Fruit fly (Drosophila melanogaster) whole organism, embryonic: Measurements from ENCODE around the gene Ir67c.

ENCODE experiments used
- ATbp ChIP-seq: fragments of 200-800 bp; sonication (Bioruptor generic); optimal IDR thresholded peaks from 2 replicates; lab custom pipeline; 2017; ENCODE audit warnings: missing biosample characterization, mild to moderate bottlenecking, missing genetic modification characterization, missing genetic modification reagents
- Asciz ChIP-seq: fragments of 200-800 bp; sonication (Bioruptor generic); optimal IDR thresholded peaks from 2 replicates; lab custom pipeline; 2017; ENCODE audit warnings: missing biosample characterization, mild to moderate bottlenecking, missing genetic modification characterization, missing genetic modification reagents
- B-H1 ChIP-seq: fragments of 200-800 bp; sonication (Bioruptor generic); IDR thresholded peaks from 3 replicates; pipeline ENCODE4 v1.3.6; 2022; ENCODE audit warnings: missing biosample characterization, missing genetic modification characterization
- CG10267 ChIP-seq: fragments of 200-800 bp; sonication (Bioruptor generic); optimal IDR thresholded peaks from 2 replicates; lab custom pipeline; 2018; ENCODE audit warnings: missing biosample characterization, mild to moderate bottlenecking, missing genetic modification characterization, moderate library complexity
- CG10274 ChIP-seq: fragments of 200-800 bp; sonication (Bioruptor generic); optimal IDR thresholded peaks from 3 replicates; lab custom pipeline; 2017; ENCODE audit warnings: missing biosample characterization, mild to moderate bottlenecking, missing genetic modification characterization
- CG12071 ChIP-seq: fragments of 200-800 bp; sonication (Bioruptor generic); optimal IDR thresholded peaks from 3 replicates; lab custom pipeline; 2018; ENCODE audit warnings: missing biosample characterization, mild to moderate bottlenecking, missing genetic modification characterization
- CG12236 ChIP-seq: fragments of 200-800 bp; sonication (Bioruptor generic); optimal IDR thresholded peaks from 2 replicates; lab custom pipeline; 2016; ENCODE audit warnings: missing biosample characterization, missing genetic modification characterization
- CG12659 ChIP-seq: fragments of 200-800 bp; sonication (Bioruptor generic); optimal IDR thresholded peaks from 3 replicates; lab custom pipeline; 2017; ENCODE audit warnings: mild to moderate bottlenecking, missing biosample characterization, missing genetic modification reagents, missing genetic modification characterization
- CG17612 ChIP-seq: fragments of 200-800 bp; sonication (Bioruptor generic); IDR thresholded peaks from 2 replicates; pipeline ENCODE4 v1.3.6; 2022; ENCODE audit warnings: missing biosample characterization, missing genetic modification characterization
- CG18599 ChIP-seq: fragments of 200-800 bp; sonication (Bioruptor generic); optimal IDR thresholded peaks from 3 replicates; lab custom pipeline; 2017; ENCODE audit warnings: missing biosample characterization, missing genetic modification characterization, mild to moderate bottlenecking, moderate library complexity, missing genetic modification reagents
- CG18764 ChIP-seq: fragments of 200-800 bp; sonication (Bioruptor generic); optimal IDR thresholded peaks from 3 replicates; lab custom pipeline; 2016; ENCODE audit warnings: missing biosample characterization, missing genetic modification characterization
- CG2129 ChIP-seq: fragments of 200-800 bp; sonication (Bioruptor generic); IDR thresholded peaks from 2 replicates; pipeline ENCODE4 v1.3.6; 2022; ENCODE audit warnings: missing biosample characterization, missing genetic modification characterization; ENCODE audit not compliant: partially characterized antibody
- CG2712 ChIP-seq: fragments of 200-800 bp; optimal IDR thresholded peaks from 3 replicates; lab custom pipeline; 2019; ENCODE audit warnings: missing biosample characterization, mild to moderate bottlenecking, missing genetic modification characterization, moderate library complexity
- CG2875 ChIP-seq: fragments of 200-800 bp; sonication (Bioruptor generic); optimal IDR thresholded peaks from 2 replicates; lab custom pipeline; 2017; ENCODE audit warnings: missing biosample characterization, mild to moderate bottlenecking, missing genetic modification characterization, missing genetic modification reagents
- CG8924 ChIP-seq: fragments of 200-800 bp; optimal IDR thresholded peaks from 3 replicates; lab custom pipeline; 2019; ENCODE audit warnings: missing biosample characterization, mild to moderate bottlenecking, missing genetic modification characterization, moderate library complexity
- CG9817 ChIP-seq: fragments of 200-800 bp; sonication (Bioruptor generic); optimal IDR thresholded peaks from 2 replicates; lab custom pipeline; 2018; ENCODE audit warnings: missing biosample characterization, mild to moderate bottlenecking, missing genetic modification characterization, moderate library complexity
- CkIIα-i1 ChIP-seq: fragments of 200-800 bp; sonication (Bioruptor generic); IDR thresholded peaks from 2 replicates; pipeline ENCODE4 v1.3.6; 2022; ENCODE audit warnings: missing biosample characterization, missing genetic modification characterization
- CoRest ChIP-seq: fragments of 200-800 bp; sonication (Bioruptor generic); optimal IDR thresholded peaks from 3 replicates; lab custom pipeline; 2018; ENCODE audit warnings: missing biosample characterization, mild to moderate bottlenecking, missing genetic modification characterization, moderate library complexity
- Dad ChIP-seq: fragments of 200-800 bp; sonication (Bioruptor generic); optimal IDR thresholded peaks from 3 replicates; lab custom pipeline; 2016; ENCODE audit warnings: missing biosample characterization, missing genetic modification characterization
- Fer2 ChIP-seq: fragments of 200-800 bp; sonication (Bioruptor generic); optimal IDR thresholded peaks from 2 replicates; lab custom pipeline; 2018; ENCODE audit warnings: missing biosample characterization, mild to moderate bottlenecking, missing genetic modification characterization, moderate library complexity
- HLH54F ChIP-seq: fragments of 200-800 bp; sonication (Bioruptor generic); optimal IDR thresholded peaks from 3 replicates; lab custom pipeline; 2016; ENCODE audit warnings: missing biosample characterization, missing genetic modification characterization
- Hey ChIP-seq: fragments of 200-800 bp; sonication (Bioruptor generic); optimal IDR thresholded peaks from 3 replicates; lab custom pipeline; 2018; ENCODE audit warnings: missing biosample characterization, mild to moderate bottlenecking, missing genetic modification characterization
- Hr3 ChIP-seq: fragments of 200-800 bp; sonication (Bioruptor generic); optimal IDR thresholded peaks from 3 replicates; lab custom pipeline; 2016; ENCODE audit warnings: missing biosample characterization, missing genetic modification characterization
- Meics ChIP-seq: fragments of 200-800 bp; sonication (Bioruptor generic); optimal IDR thresholded peaks from 2 replicates; lab custom pipeline; 2017; ENCODE audit warnings: missing biosample characterization, mild to moderate bottlenecking, missing genetic modification characterization
- Myb ChIP-seq: fragments of 200-800 bp; sonication (Bioruptor generic); optimal IDR thresholded peaks from 2 replicates; lab custom pipeline; 2016; ENCODE audit warnings: missing biosample characterization, missing genetic modification characterization
- NK7.1 ChIP-seq: fragments of 200-800 bp; sonication (Bioruptor generic); optimal IDR thresholded peaks from 3 replicates; lab custom pipeline; 2016; ENCODE audit warnings: missing biosample characterization, missing genetic modification characterization
- Oli ChIP-seq: fragments of 200-800 bp; sonication (Bioruptor generic); optimal IDR thresholded peaks from 2 replicates; lab custom pipeline; 2018; ENCODE audit warnings: missing biosample characterization, mild to moderate bottlenecking, missing genetic modification characterization, moderate library complexity
- Ravus ChIP-seq: fragments of 200-800 bp; sonication (Bioruptor generic); IDR thresholded peaks from 2 replicates; pipeline ENCODE4 v1.3.6; 2022; ENCODE audit warnings: missing biosample characterization, missing genetic modification characterization
- Side ChIP-seq: fragments of 200-800 bp; sonication (Bioruptor generic); optimal IDR thresholded peaks from 2 replicates; lab custom pipeline; 2016; ENCODE audit warnings: missing biosample characterization, missing genetic modification characterization
- TFAM ChIP-seq: fragments of 200-800 bp; sonication (Bioruptor generic); optimal IDR thresholded peaks from 2 replicates; lab custom pipeline; 2017; ENCODE audit warnings: missing biosample characterization, missing genetic modification characterization, inconsistent platforms
- Tbp ChIP-seq: fragments of >200 bp; optimal IDR thresholded peaks from 2 replicates; lab custom pipeline; 2018; ENCODE audit warnings: missing biosample characterization, missing genetic modification characterization
- Vsx1 ChIP-seq: fragments of 200-800 bp; sonication (Bioruptor generic); optimal IDR thresholded peaks from 2 replicates; lab custom pipeline; 2017; ENCODE audit warnings: missing biosample characterization, mild to moderate bottlenecking, missing genetic modification characterization, missing genetic modification reagents
- Xrp1 ChIP-seq: fragments of 200-800 bp; sonication (Bioruptor generic); IDR thresholded peaks from 2 replicates; pipeline ENCODE4 v1.3.6; 2022; ENCODE audit warnings: missing biosample characterization, missing genetic modification characterization
- ase ChIP-seq: fragments of 200-800 bp; sonication (Bioruptor generic); IDR thresholded peaks from 3 replicates; pipeline ENCODE4 v1.3.6; 2022; ENCODE audit warnings: missing biosample characterization, missing genetic modification characterization
- bab2 ChIP-seq: fragments of 200-800 bp; sonication (Bioruptor generic); optimal IDR thresholded peaks from 2 replicates; lab custom pipeline; 2016; ENCODE audit warnings: missing biosample characterization, missing genetic modification characterization
- dimm ChIP-seq: fragments of 200-800 bp; sonication (Bioruptor generic); IDR thresholded peaks from 2 replicates; pipeline ENCODE4 v1.3.6; 2022; ENCODE audit warnings: missing biosample characterization, missing genetic modification characterization
- dmrt11E ChIP-seq: fragments of 200-800 bp; sonication (Bioruptor generic); optimal IDR thresholded peaks from 3 replicates; lab custom pipeline; 2018; ENCODE audit warnings: missing biosample characterization, mild to moderate bottlenecking, missing genetic modification characterization, moderate library complexity
- dpn ChIP-seq, 2 experiments: fragments of 200-800 bp; sonication (Bioruptor generic); optimal IDR thresholded peaks; 3 replicates each; lab custom pipeline; 2016; ENCODE audit warnings: missing biosample characterization in 2 of 2, missing genetic modification characterization in 2 of 2
- ems ChIP-seq: fragments of 200-800 bp; sonication (Bioruptor generic); optimal IDR thresholded peaks from 3 replicates; lab custom pipeline; 2016; ENCODE audit warnings: missing biosample characterization, missing genetic modification characterization
- exex ChIP-seq: fragments of 200-800 bp; sonication (Bioruptor generic); optimal IDR thresholded peaks from 4 replicates; lab custom pipeline; 2018; ENCODE audit warnings: missing biosample characterization, mild to moderate bottlenecking, missing genetic modification characterization, moderate library complexity
- fd3F ChIP-seq: fragments of 200-800 bp; sonication (Bioruptor generic); optimal IDR thresholded peaks from 2 replicates; lab custom pipeline; 2018; ENCODE audit warnings: missing biosample characterization, mild to moderate bottlenecking, missing genetic modification characterization, moderate library complexity
- fd64A ChIP-seq: fragments of 200-800 bp; sonication (Bioruptor generic); optimal IDR thresholded peaks from 3 replicates; lab custom pipeline; 2018; ENCODE audit warnings: missing biosample characterization, mild to moderate bottlenecking, missing genetic modification characterization
- insv ChIP-seq, 2 experiments: fragments of 200-800 bp; sonication (Bioruptor generic); optimal IDR thresholded peaks; 3 replicates each; lab custom pipeline; 2016 to 2018; ENCODE audit warnings: missing biosample characterization in 2 of 2, missing genetic modification characterization in 2 of 2
- jing ChIP-seq: fragments of 200-800 bp; sonication (Bioruptor generic); optimal IDR thresholded peaks from 2 replicates; lab custom pipeline; 2018; ENCODE audit warnings: missing biosample characterization, mild to moderate bottlenecking, missing genetic modification characterization
- mirr ChIP-seq: fragments of 200-800 bp; sonication (Bioruptor generic); optimal IDR thresholded peaks from 3 replicates; lab custom pipeline; 2018; ENCODE audit warnings: missing biosample characterization, mild to moderate bottlenecking, missing genetic modification characterization
- nmo ChIP-seq: fragments of 200-800 bp; sonication (Bioruptor generic); optimal IDR thresholded peaks from 2 replicates; lab custom pipeline; 2018; ENCODE audit warnings: missing biosample characterization, mild to moderate bottlenecking, missing genetic modification characterization, moderate library complexity
- pho ChIP-seq: fragments of 200-800 bp; sonication (Bioruptor generic); optimal IDR thresholded peaks from 2 replicates; lab custom pipeline; 2016; ENCODE audit warnings: missing biosample characterization, missing genetic modification characterization
- salm ChIP-seq: fragments of 200-800 bp; sonication (Bioruptor generic); optimal IDR thresholded peaks from 2 replicates; lab custom pipeline; 2018; ENCODE audit warnings: missing biosample characterization, mild to moderate bottlenecking, missing genetic modification characterization
- sim ChIP-seq: fragments of 200-800 bp; sonication (Bioruptor generic); IDR thresholded peaks from 2 replicates; pipeline ENCODE4 v1.3.6; 2022; ENCODE audit warnings: missing biosample characterization, missing genetic modification characterization
- sima ChIP-seq: fragments of 200-800 bp; sonication (Bioruptor generic); optimal IDR thresholded peaks from 2 replicates; lab custom pipeline; 2016; ENCODE audit warnings: missing biosample characterization, missing genetic modification characterization
- so ChIP-seq: fragments of 200-800 bp; sonication (Bioruptor generic); IDR thresholded peaks from 3 replicates; pipeline ENCODE4 v1.3.6; 2022; ENCODE audit warnings: missing biosample characterization, missing genetic modification characterization
- trh ChIP-seq: fragments of 200-800 bp; sonication (Bioruptor generic); optimal IDR thresholded peaks from 2 replicates; lab custom pipeline; 2016; ENCODE audit warnings: missing biosample characterization, missing genetic modification characterization
- wek ChIP-seq: fragments of 200-800 bp; sonication (Bioruptor generic); optimal IDR thresholded peaks from 3 replicates; lab custom pipeline; 2018; ENCODE audit warnings: missing biosample characterization, mild to moderate bottlenecking, missing genetic modification characterization, moderate library complexity

Ir67c gene

dm6 chr3L:10428746-10429145, 5.2 kb downstream of the Ir67c start (continued):
- peak; percentile 7 for TF ChIP-seq jing
- TF ChIP-seq insv (GFP tag; optimal IDR thresholded peaks at IDR 0.05; lab: Kevin White, UChicago) = no peak
- no peak for TF ChIP-seq CG10274 (GFP tag; lab: Kevin White, UChicago)
- TF ChIP-seq sim = no peak
- no peak for TF ChIP-seq Myb (GFP tag; lab: Kevin White, UChicago)
- TF ChIP-seq trh = no peak
- TF ChIP-seq ems (GFP tag; lab: Kevin White, UChicago) = no peak
- no peak for TF ChIP-seq CG12236 (GFP tag; lab: Kevin White, UChicago)
- no peak for TF ChIP-seq NK7.1 (GFP tag; lab: Kevin White, UChicago)
- no peak for TF ChIP-seq HLH54F (GFP tag; lab: Kevin White, UChicago)
- TF ChIP-seq Vsx1 (GFP tag; lab: Kevin White, UChicago) = no peak
- no peak for TF ChIP-seq CG18599 (GFP tag; lab: Kevin White, UChicago)
- TF ChIP-seq B-H1 (GFP tag; lab: Robert Waterston, UW) = no peak
- no peak for TF ChIP-seq Hey (tag; lab: Kevin White, UChicago)
- no peak for TF ChIP-seq CG9817 (tag; lab: Kevin White, UChicago)
- no peak for TF ChIP-seq Hr3 (GFP tag; lab: Kevin White, UChicago)
- TF ChIP-seq CG17612 (GFP tag; lab: Robert Waterston, UW) = no peak
- no peak for TF ChIP-seq Dad (GFP tag; lab: Kevin White, UChicago)
- TF ChIP-seq dimm = no peak
- TF ChIP-seq CoRest (tag; lab: Kevin White, UChicago) = peak; percentile 72
- peak; percentile 74 for TF ChIP-seq Oli (tag; lab: Kevin White, UChicago)
- no peak for TF ChIP-seq Ravus
- no peak for TF ChIP-seq Fer2 (tag; lab: Kevin White, UChicago)
- peak; percentile 47 for TF ChIP-seq CG2712 (tag; lab: Kevin White, UChicago)
- TF ChIP-seq CG10267 (tag; lab: Kevin White, UChicago) = peak; percentile 3
- TF ChIP-seq bab2 = no peak
- TF ChIP-seq Tbp (GFP tag; lab: Kevin White, UChicago) = no peak
- peak; percentile 59 for TF ChIP-seq CG8924 (tag; lab: Kevin White, UChicago)
- no peak for TF ChIP-seq salm
- peak; percentile 2 for TF ChIP-seq CG12659 (GFP tag; lab: Kevin White, UChicago)
- TF ChIP-seq fd64A (GFP tag; lab: Kevin White, UChicago) = no peak
- no peak for TF ChIP-seq CG18764 (GFP tag; lab: Kevin White, UChicago)
- no peak for TF ChIP-seq sima (GFP tag; lab: Kevin White, UChicago)
- TF ChIP-seq mirr = no peak
- TF ChIP-seq TFAM (GFP tag; lab: Kevin White, UChicago) = no peak
- TF ChIP-seq Side = no peak
- TF ChIP-seq fd3F (GFP tag; lab: Kevin White, UChicago) = no peak
- TF ChIP-seq CG2129 (GFP tag; lab: Robert Waterston, UW) = no peak
- TF ChIP-seq nmo (GFP tag; lab: Kevin White, UChicago) = peak; percentile 74

- TF ChIP-seq CG12071 = no peak
- TF ChIP-seq Xrp1 (GFP tag; lab: Robert Waterston, UW) = peak; percentile 37; the same call in 1 of the 2 replicates
- TF ChIP-seq ase (GFP tag; lab: Robert Waterston, UW) = 0 out of 3 replicates have a peak, but pooled peaks have one; percentile 20
- TF ChIP-seq so (GFP tag; lab: Robert Waterston, UW) = peak; percentile 8; the same call in 1 of the 3 replicates
- no peak for TF ChIP-seq Meics (GFP tag; lab: Kevin White, UChicago)
- TF ChIP-seq ATbp (GFP tag; lab: Kevin White, UChicago) = peak; percentile 63
- TF ChIP-seq nmo (GFP tag; lab: Kevin White, UChicago) = peak; percentile 59
- no peak for TF ChIP-seq CkIIα-i1 (GFP tag; lab: Robert Waterston, UW)
- TF ChIP-seq dmrt11E (tag; lab: Kevin White, UChicago) = no peak
- no peak for TF ChIP-seq wek (GFP tag; lab: Kevin White, UChicago)
- no peak for TF ChIP-seq pho (GFP tag; lab: Kevin White, UChicago)
- TF ChIP-seq CG2875 (GFP tag; lab: Kevin White, UChicago) = peak; percentile 31
- peak in 1 of 2 experiments; percentile 21 for TF ChIP-seq dpn (GFP tag; optimal IDR thresholded peaks at IDR 0.05; lab: Kevin White, UChicago)
- peak; percentile 27 for TF ChIP-seq Asciz (GFP tag; lab: Kevin White, UChicago)
- no peak for TF ChIP-seq exex (tag; lab: Kevin White, UChicago)
Measured at dm6 chr3L:10428027-10428426, 5.9 kb downstream of the Ir67c start.
